Fruit fly (Drosophila melanogaster): ENCODE results near the gene CG6592.
A peak's percentile ranks its signal among the peaks of the same experiment; 100 is the strongest.

The CG6592 gene

DNA sequence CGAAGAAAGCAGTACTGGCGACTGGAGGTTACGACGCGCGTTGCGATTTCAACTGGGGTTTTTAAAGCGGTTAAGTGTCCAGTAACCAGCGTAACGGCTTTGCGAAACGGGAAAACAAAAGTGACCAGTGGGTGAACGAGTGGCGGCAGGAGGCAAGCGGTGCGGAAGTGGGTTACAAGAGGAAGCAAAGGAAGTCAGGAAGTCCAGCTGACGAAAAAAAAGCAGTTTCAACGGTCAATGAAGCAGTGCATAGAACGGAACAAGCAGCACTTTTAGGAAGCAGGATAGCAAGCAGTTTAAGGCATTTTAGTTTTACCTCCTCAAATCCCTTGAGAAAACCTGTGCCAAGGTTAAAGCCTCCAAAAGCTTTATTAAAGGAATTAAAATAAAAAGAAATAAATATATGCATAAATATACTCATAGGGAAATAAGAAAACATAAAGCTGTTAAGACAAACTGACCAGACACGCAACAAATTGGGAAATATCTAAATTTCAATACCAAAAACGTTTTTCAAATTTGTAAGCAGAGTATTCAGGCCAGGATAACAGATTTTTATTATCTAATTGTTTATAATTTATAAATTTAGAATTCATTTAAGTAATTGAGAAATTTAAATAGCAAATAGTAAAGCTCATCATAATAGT lies at the start of gene CG6592 (continued):
- TF ChIP-seq CG31365 (tag; optimal IDR thresholded peaks at IDR 0.05) (peak; percentile 97), shn (GFP tag; optimal IDR thresholded peaks at IDR 0.05) (peak; percentile 32), CG12744 (GFP tag; optimal IDR thresholded peaks at IDR 0.05) (peak; percentile 4), sima (GFP tag; optimal IDR thresholded peaks at IDR 0.05) (no peak), CG4328 (GFP tag; optimal IDR thresholded peaks at IDR 0.05) (no peak), lov (optimal IDR thresholded peaks at IDR 0.05) (no peak), lov (GFP tag; IDR thresholded peaks at IDR 0.05) (peak; percentile 73; the same call in 2 of the 3 replicates), gce (GFP tag; IDR thresholded peaks at IDR 0.05) (no peak), CG1529 (GFP tag; optimal IDR thresholded peaks at IDR 0.05) (peak; percentile 13), salm (tag; optimal IDR thresholded peaks at IDR 0.05) (no peak), CG3065 (GFP tag; optimal IDR thresholded peaks at IDR 0.05) (peak; percentile 14), CG1647 (GFP tag; optimal IDR thresholded peaks at IDR 0.05) (no peak), CG11093 (GFP tag; IDR thresholded peaks at IDR 0.05) (no peak), hb (GFP tag; IDR thresholded peaks at IDR 0.05; ENCODE audit: partially characterized antibody) (no peak), CG3847 (GFP tag; IDR thresholded peaks at IDR 0.05) (no peak), CG30020 (tag; optimal IDR thresholded peaks at IDR 0.05) (no peak), CoRest (tag; optimal IDR thresholded peaks at IDR 0.05) (peak; percentile 58), inv (GFP tag; IDR thresholded peaks at IDR 0.05; ENCODE audit: partially characterized antibody) (no peak), CG9797 (GFP tag; optimal IDR thresholded peaks at IDR 0.05) (no peak), CG6175 (GFP tag; IDR thresholded peaks at IDR 0.05) (no peak), pfk (GFP tag; optimal IDR thresholded peaks at IDR 0.05) (no peak), CG3995 (GFP tag; optimal IDR thresholded peaks at IDR 0.05) (no peak), CG10431 (GFP tag; optimal IDR thresholded peaks at IDR 0.05) (peak; percentile 3), Sin3A (optimal IDR thresholded peaks at IDR 0.05) (no peak), CG4854 (GFP tag; optimal IDR thresholded peaks at IDR 0.05) (no peak), Optix (GFP tag; IDR thresholded peaks at IDR 0.05) (0 out of 3 replicates have a peak, but pooled peaks have one; percentile 28), insv (GFP tag; optimal IDR thresholded peaks at IDR 0.05) (peak in 1 of 2 experiments; percentile 22), CG13775 (GFP tag; optimal IDR thresholded peaks at IDR 0.05) (peak; percentile 68), Jarid2 (GFP tag; optimal IDR thresholded peaks at IDR 0.05) (no peak), emc (GFP tag; optimal IDR thresholded peaks at IDR 0.05) (no peak), pros (GFP tag; optimal IDR thresholded peaks at IDR 0.05) (no peak), slou (GFP tag; optimal IDR thresholded peaks at IDR 0.05) (no peak), ara (GFP tag; IDR thresholded peaks at IDR 0.05) (peak; percentile 47; the same call in 1 of the 2 replicates), bbx (GFP tag; IDR thresholded peaks at IDR 0.05; ENCODE audit: partially characterized antibody) (no peak), corto (GFP tag; optimal IDR thresholded peaks at IDR 0.05) (no peak), NfI (GFP tag; optimal IDR thresholded peaks at IDR 0.05) (peak; percentile 51), ac (GFP tag; optimal IDR thresholded peaks at IDR 0.05) (peak; percentile 82), CG7839 (tag; optimal IDR thresholded peaks at IDR 0.05) (peak; percentile 49), CG10366 (GFP tag; IDR thresholded peaks at IDR 0.05) (peak; percentile 36; the same call in 1 of the 2 replicates), CG1602 (GFP tag; optimal IDR thresholded peaks at IDR 0.05) (peak; percentile 48), ham (GFP tag; IDR thresholded peaks at IDR 0.05) (no peak), CG10959 (GFP tag; IDR thresholded peaks at IDR 0.05) (peak; percentile 49; the same call in 1 of the 2 replicates), odd (GFP tag; optimal IDR thresholded peaks at IDR 0.05) (no peak), CG14441 (GFP tag; IDR thresholded peaks at IDR 0.05) (no peak), Lim3 (GFP tag; IDR thresholded peaks at IDR 0.05) (no peak), zfh2 (GFP tag; optimal IDR thresholded peaks at IDR 0.05) (no peak), CG6272 (GFP tag; IDR thresholded peaks at IDR 0.05) (0 out of 2 replicates have a peak, but pooled peaks have one; percentile 6), amos (GFP tag; IDR thresholded peaks at IDR 0.05; ENCODE audit: partially characterized antibody) (peak; percentile 12; the same call in 1 of the 2 replicates), Doc2 (GFP tag; IDR thresholded peaks at IDR 0.05) (no peak), CG10209 (GFP tag; optimal IDR thresholded peaks at IDR 0.05) (peak; percentile 62), gem (tag; optimal IDR thresholded peaks at IDR 0.05) (peak; percentile 8)

Data from whole organism, embryonic.